Fruit fly (Drosophila melanogaster) whole organism, adult: ENCODE data around the gene MtnA.

Experiments
- CG12768 ChIP-seq: fragments of 200-800 bp; sonication (Bioruptor generic); optimal IDR thresholded peaks from 2 replicates; lab custom pipeline; 2017; ENCODE audit warnings: missing biosample characterization, missing genetic modification characterization, mild to moderate bottlenecking, moderate library complexity, missing genetic modification reagents
- CG14711 ChIP-seq: fragments of 200-800 bp; sonication (Bioruptor generic); optimal IDR thresholded peaks from 2 replicates; lab custom pipeline; 2018; ENCODE audit warnings: missing biosample characterization, mild to moderate bottlenecking, missing genetic modification characterization, moderate library complexity
- CG1620 ChIP-seq: fragments of 200-800 bp; sonication (Bioruptor generic); optimal IDR thresholded peaks from 2 replicates; lab custom pipeline; 2016; ENCODE audit warnings: missing biosample characterization, missing genetic modification characterization
- CG33017 ChIP-seq: fragments of 200-800 bp; sonication (Bioruptor generic); optimal IDR thresholded peaks from 2 replicates; lab custom pipeline; 2018; ENCODE audit warnings: missing biosample characterization, mild to moderate bottlenecking, missing genetic modification characterization, moderate library complexity
- CG7045 ChIP-seq: fragments of 200-800 bp; sonication (Bioruptor generic); optimal IDR thresholded peaks from 2 replicates; lab custom pipeline; 2017; ENCODE audit warnings: missing biosample characterization, mild to moderate bottlenecking, missing genetic modification characterization
- CG7101 ChIP-seq: fragments of 200-800 bp; sonication (Bioruptor generic); optimal IDR thresholded peaks from 2 replicates; lab custom pipeline; 2018; ENCODE audit warnings: missing biosample characterization, mild to moderate bottlenecking, missing genetic modification characterization, moderate library complexity
- Crg-1 ChIP-seq: fragments of 200-800 bp; sonication (Bioruptor generic); optimal IDR thresholded peaks from 2 replicates; lab custom pipeline; 2016; ENCODE audit warnings: missing biosample characterization, missing genetic modification characterization
- bab1 ChIP-seq: fragments of 200-800 bp; sonication (Bioruptor generic); optimal IDR thresholded peaks from 3 replicates; lab custom pipeline; 2019; ENCODE audit warnings: missing biosample characterization, mild to moderate bottlenecking, missing genetic modification characterization, moderate library complexity
- cnc ChIP-seq, 2 experiments: fragments of >200 bp; optimal IDR thresholded peaks; 2 replicates each; lab custom pipeline; 2017
- kay ChIP-seq: fragments of 200-800 bp; sonication (Bioruptor generic); peaks from one replicate; lab custom pipeline; 2016; ENCODE audit warnings: missing biosample characterization, missing genetic modification characterization, borderline replicate concordance
- ovo ChIP-seq: fragments of 200-800 bp; sonication (Bioruptor generic); optimal IDR thresholded peaks from 2 replicates; lab custom pipeline; 2016; ENCODE audit warnings: missing biosample characterization, missing genetic modification characterization
- pad ChIP-seq: fragments of 200-800 bp; sonication (Bioruptor generic); optimal IDR thresholded peaks from 3 replicates; lab custom pipeline; 2017; ENCODE audit warnings: missing biosample characterization, missing genetic modification characterization, mild to moderate bottlenecking, moderate library complexity, missing genetic modification reagents
- tj ChIP-seq: fragments of 200-800 bp; sonication (Bioruptor generic); optimal IDR thresholded peaks from 3 replicates; lab custom pipeline; 2017; ENCODE audit warnings: missing biosample characterization, mild to moderate bottlenecking, missing genetic modification characterization, moderate library complexity

dm6 chr3R:9819777-9820176 lies 35.6 kb upstream of the MtnA start, which contains the start of gene CG9458:
- no peak for TF ChIP-seq tj
- no peak for TF ChIP-seq CG7101
- no peak for TF ChIP-seq kay
- TF ChIP-seq pad (GFP tag; lab: Kevin White, UChicago): no peak
- no peak for TF ChIP-seq CG33017
- TF ChIP-seq CG1620: no peak
- no peak for TF ChIP-seq bab1 (GFP tag; lab: Kevin White, UChicago)
- no peak for TF ChIP-seq Crg-1 (GFP tag; lab: Kevin White, UChicago)
- no peak for TF ChIP-seq CG7045 (GFP tag; lab: Kevin White, UChicago)
- no peak for TF ChIP-seq ovo (GFP tag; lab: Kevin White, UChicago)
- no peak for TF ChIP-seq CG12768
- TF ChIP-seq cnc (optimal IDR thresholded peaks at IDR 0.05; lab: Kevin White, UChicago): no peak
- no peak for TF ChIP-seq CG14711
